Fruit fly (Drosophila melanogaster): ENCODE results near the gene eIF4EHP.

eIF4EHP gene

DNA sequence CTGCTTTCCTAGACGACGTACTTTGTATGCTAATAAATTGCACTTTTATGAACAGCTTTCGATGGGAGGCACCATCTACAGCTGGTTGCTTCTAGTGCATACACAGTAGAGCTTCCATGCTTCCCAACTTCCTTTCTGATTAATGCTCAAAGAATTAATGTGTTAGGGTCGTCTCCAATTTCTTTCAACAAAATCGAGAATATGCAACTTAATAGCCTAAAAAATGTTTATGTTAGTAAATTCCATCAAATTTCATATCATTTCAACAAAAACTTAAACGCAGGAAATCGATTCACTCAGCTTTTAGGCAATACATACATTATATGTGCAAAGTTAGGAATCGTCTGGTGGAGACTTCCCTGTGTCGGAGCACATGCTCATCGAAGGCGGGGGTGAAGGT lies 84.6 kb downstream of the eIF4EHP start:
- TF ChIP-seq CG13204 (GFP tag; optimal IDR thresholded peaks at IDR 0.05) = no peak
- TF ChIP-seq Pif1A (GFP tag; optimal IDR thresholded peaks at IDR 0.05) = peak; percentile 66
- TF ChIP-seq CG14655 (GFP tag; optimal IDR thresholded peaks at IDR 0.05) = peak; percentile 86
- TF ChIP-seq CG15710 (tag; optimal IDR thresholded peaks at IDR 0.05) = peak; percentile 61
- TF ChIP-seq CG34367 (tag; optimal IDR thresholded peaks at IDR 0.05) = peak; percentile 43
- no peak for TF ChIP-seq Pif1B (GFP tag; optimal IDR thresholded peaks at IDR 0.05)
- TF ChIP-seq Snoo (tag; optimal IDR thresholded peaks at IDR 0.05) = no peak
- TF ChIP-seq rn (GFP tag; IDR thresholded peaks at IDR 0.05) = no peak
- no peak for TF ChIP-seq D1 (tag; optimal IDR thresholded peaks at IDR 0.05)
- TF ChIP-seq CG9948 (tag; optimal IDR thresholded peaks at IDR 0.05) = peak; percentile 69
- peak; percentile 27; the same call in 1 of the 2 replicates for TF ChIP-seq CG12605 (GFP tag; IDR thresholded peaks at IDR 0.05)
- no peak for TF ChIP-seq Ets98B (GFP tag; IDR thresholded peaks at IDR 0.05)
- TF ChIP-seq CG17806 (tag; optimal IDR thresholded peaks at IDR 0.05) = peak; percentile 51
- TF ChIP-seq CG32121 (GFP tag; IDR thresholded peaks at IDR 0.05) = 0 out of 2 replicates have a peak, but pooled peaks have one; percentile 27
- peak; percentile 79 for TF ChIP-seq CG8301 (tag; optimal IDR thresholded peaks at IDR 0.05)
- TF ChIP-seq fd96Ca (GFP tag; IDR thresholded peaks at IDR 0.05) = 0 out of 3 replicates have a peak, but pooled peaks have one; percentile 28
- TF ChIP-seq CG10348 (GFP tag; IDR thresholded peaks at IDR 0.05) = peak; percentile 9; the same call in 1 of the 2 replicates
- no peak for TF ChIP-seq gl (tag; optimal IDR thresholded peaks at IDR 0.05)
- no peak for TF ChIP-seq CG4496 (GFP tag; IDR thresholded peaks at IDR 0.05)
- no peak for TF ChIP-seq EcR (GFP tag; optimal IDR thresholded peaks at IDR 0.05)
- TF ChIP-seq CG8159 (tag; optimal IDR thresholded peaks at IDR 0.05) = peak; percentile 67

DNA sequence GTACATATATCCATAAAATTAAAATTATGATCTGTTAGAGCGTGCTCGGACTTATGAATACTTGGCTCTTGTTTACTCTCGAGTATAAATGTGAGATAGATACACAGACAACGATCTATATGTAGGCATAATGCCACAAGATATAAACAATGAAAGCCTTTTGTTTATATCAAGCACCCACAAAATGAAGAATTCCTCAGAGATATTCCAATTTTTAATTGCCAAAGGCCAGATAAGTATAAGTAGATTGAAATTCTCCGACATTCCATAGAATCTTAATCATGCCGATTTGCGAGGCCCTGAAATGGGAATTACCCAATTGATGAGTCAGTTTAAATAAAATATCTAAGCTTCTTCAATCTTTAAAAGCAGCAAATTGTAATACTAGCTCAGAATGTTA lies 86.9 kb downstream of the eIF4EHP start:
- no peak for TF ChIP-seq CG9948 (tag; optimal IDR thresholded peaks at IDR 0.05)
- TF ChIP-seq EcR (GFP tag; optimal IDR thresholded peaks at IDR 0.05) = no peak
- no peak for TF ChIP-seq D1 (tag; optimal IDR thresholded peaks at IDR 0.05)
- TF ChIP-seq CG14655 (GFP tag; optimal IDR thresholded peaks at IDR 0.05) = no peak
- no peak for TF ChIP-seq CG34367 (tag; optimal IDR thresholded peaks at IDR 0.05)
- no peak for TF ChIP-seq Pif1A (GFP tag; optimal IDR thresholded peaks at IDR 0.05)
- no peak for TF ChIP-seq CG15710 (tag; optimal IDR thresholded peaks at IDR 0.05)
- TF ChIP-seq Snoo (tag; optimal IDR thresholded peaks at IDR 0.05) = no peak
- no peak for TF ChIP-seq CG17806 (tag; optimal IDR thresholded peaks at IDR 0.05)
- no peak for TF ChIP-seq CG8159 (tag; optimal IDR thresholded peaks at IDR 0.05)
- TF ChIP-seq rn (GFP tag; IDR thresholded peaks at IDR 0.05) = no peak
- no peak for TF ChIP-seq Pif1B (GFP tag; optimal IDR thresholded peaks at IDR 0.05)
- TF ChIP-seq CG13204 (GFP tag; optimal IDR thresholded peaks at IDR 0.05) = no peak
- TF ChIP-seq CG10348 (GFP tag; IDR thresholded peaks at IDR 0.05) = no peak
- no peak for TF ChIP-seq fd96Ca (GFP tag; IDR thresholded peaks at IDR 0.05)
- TF ChIP-seq CG8301 (tag; optimal IDR thresholded peaks at IDR 0.05) = no peak
- TF ChIP-seq CG12605 (GFP tag; IDR thresholded peaks at IDR 0.05) = no peak
- TF ChIP-seq CG4496 (GFP tag; IDR thresholded peaks at IDR 0.05) = no peak

- peak; percentile 14 for TF ChIP-seq CG17806 (tag; optimal IDR thresholded peaks at IDR 0.05)
- no peak for TF ChIP-seq EcR (GFP tag; optimal IDR thresholded peaks at IDR 0.05)
- TF ChIP-seq Pif1A (GFP tag; optimal IDR thresholded peaks at IDR 0.05) = peak; percentile 9
- no peak for TF ChIP-seq CG9948 (tag; optimal IDR thresholded peaks at IDR 0.05)
- peak; percentile 29 for TF ChIP-seq CG14655 (GFP tag; optimal IDR thresholded peaks at IDR 0.05)
Measured at dm6 chr3R:24017648-24018047, 91.1 kb downstream of the eIF4EHP start.

dm6 chr3R:24015939-24016913 lies 92.5 kb downstream of the eIF4EHP start:
- TF ChIP-seq EcR (GFP tag; optimal IDR thresholded peaks at IDR 0.05) = peak; percentile 92
- TF ChIP-seq CG4496 (GFP tag; IDR thresholded peaks at IDR 0.05) = peak; percentile 34; the same call in 1 of the 3 replicates
- no peak for TF ChIP-seq Snoo (tag; optimal IDR thresholded peaks at IDR 0.05)
- 0 out of 2 replicates have a peak, but pooled peaks have one; percentile 45 for TF ChIP-seq CG12605 (GFP tag; IDR thresholded peaks at IDR 0.05)
- 0 out of 3 replicates have a peak, but pooled peaks have one; percentile 45 for TF ChIP-seq fd96Ca (GFP tag; IDR thresholded peaks at IDR 0.05)
- 0 out of 2 replicates have a peak, but pooled peaks have one; percentile 19 for TF ChIP-seq CG32121 (GFP tag; IDR thresholded peaks at IDR 0.05)
- 0 out of 2 replicates have a peak, but pooled peaks have one; percentile 22 for TF ChIP-seq Ets98B (GFP tag; IDR thresholded peaks at IDR 0.05)
- TF ChIP-seq rn (GFP tag; IDR thresholded peaks at IDR 0.05) = no peak

DNA sequence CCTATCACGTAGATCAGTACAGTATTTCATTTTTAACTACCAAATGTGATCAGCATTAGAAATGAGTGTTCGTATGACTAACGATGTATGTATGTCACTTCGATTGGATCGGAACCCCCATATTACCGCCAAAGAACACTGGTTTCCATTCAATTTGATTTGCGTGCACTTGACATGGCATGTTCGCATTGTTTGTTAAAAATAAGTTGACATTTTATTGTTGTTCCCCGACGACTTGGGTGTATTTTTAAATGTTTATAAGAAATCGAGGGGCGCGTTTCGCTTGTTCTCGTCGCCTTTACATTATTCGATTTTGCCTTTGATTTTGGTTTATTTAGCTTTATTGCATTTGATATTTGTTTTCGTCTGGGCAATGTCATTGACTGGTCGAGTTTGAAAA lies 93.3 kb downstream of the eIF4EHP start:
- no peak for TF ChIP-seq CG10348 (GFP tag; IDR thresholded peaks at IDR 0.05)

DNA sequence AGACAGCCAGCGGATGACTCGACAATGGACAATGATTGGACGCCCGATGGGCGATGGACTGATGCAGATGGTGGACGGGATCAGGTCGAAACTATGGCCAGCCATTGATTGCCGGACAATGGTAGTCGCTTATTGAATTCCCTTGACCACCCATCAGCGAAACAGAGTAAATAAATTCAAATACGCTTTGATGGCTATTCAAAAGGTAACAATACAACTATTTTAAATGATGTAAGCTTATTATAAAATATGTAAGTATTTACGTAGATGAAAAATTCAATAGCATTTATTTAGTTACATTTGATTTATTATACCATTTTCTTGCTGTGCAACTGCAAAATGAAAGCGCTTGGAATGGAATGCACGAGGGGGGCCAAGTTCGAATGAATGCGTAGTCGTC lies 94.2 kb downstream of the eIF4EHP start:
- no peak for TF ChIP-seq CG8159 (tag; optimal IDR thresholded peaks at IDR 0.05)
- no peak for TF ChIP-seq EcR (GFP tag; optimal IDR thresholded peaks at IDR 0.05)
- TF ChIP-seq gl (tag; optimal IDR thresholded peaks at IDR 0.05) = no peak
- TF ChIP-seq CG15710 (tag; optimal IDR thresholded peaks at IDR 0.05) = peak; percentile 30
- TF ChIP-seq CG14655 (GFP tag; optimal IDR thresholded peaks at IDR 0.05) = no peak
- no peak for TF ChIP-seq CG10348 (GFP tag; IDR thresholded peaks at IDR 0.05)
- no peak for TF ChIP-seq Snoo (tag; optimal IDR thresholded peaks at IDR 0.05)
- TF ChIP-seq Pif1A (GFP tag; optimal IDR thresholded peaks at IDR 0.05) = no peak
- no peak for TF ChIP-seq CG12605 (GFP tag; IDR thresholded peaks at IDR 0.05)
- TF ChIP-seq Ets98B (GFP tag; IDR thresholded peaks at IDR 0.05) = no peak
- 0 out of 3 replicates have a peak, but pooled peaks have one; percentile 25 for TF ChIP-seq CG4496 (GFP tag; IDR thresholded peaks at IDR 0.05)

Measured in whole organism, pupa.